Fruit fly (Drosophila melanogaster): ENCODE measurements around the gene CG7990.

CG7990 gene

dm6 chrX:19147939-19148641 lies 53.7 kb downstream of the CG7990 start:
- TF ChIP-seq CG34367 (tag; optimal IDR thresholded peaks at IDR 0.05) (no peak), fd96Ca (GFP tag; IDR thresholded peaks at IDR 0.05) (0 out of 3 replicates have a peak, but pooled peaks have one; percentile 11), CG4496 (GFP tag; IDR thresholded peaks at IDR 0.05) (peak; percentile 43; the same call in 1 of the 3 replicates), CG14655 (GFP tag; optimal IDR thresholded peaks at IDR 0.05) (no peak), Pif1A (GFP tag; optimal IDR thresholded peaks at IDR 0.05) (peak; percentile 40), Pif1B (GFP tag; optimal IDR thresholded peaks at IDR 0.05) (no peak)

dm6 chrX:19146421-19146952 lies 55.3 kb downstream of the CG7990 start:
- peak; percentile 72 for TF ChIP-seq Pif1A (GFP tag; optimal IDR thresholded peaks at IDR 0.05)
- TF ChIP-seq CG34367 (tag; optimal IDR thresholded peaks at IDR 0.05), result no peak
- no peak; the same call in 2 of the 3 replicates for TF ChIP-seq CG4496 (GFP tag; IDR thresholded peaks at IDR 0.05)
- TF ChIP-seq Ets98B (GFP tag; IDR thresholded peaks at IDR 0.05), result no peak
- no peak for TF ChIP-seq CG10348 (GFP tag; IDR thresholded peaks at IDR 0.05)
- TF ChIP-seq CG32121 (GFP tag; IDR thresholded peaks at IDR 0.05), result no peak
- TF ChIP-seq gl (tag; optimal IDR thresholded peaks at IDR 0.05), result no peak
- peak; percentile 50 for TF ChIP-seq CG9948 (tag; optimal IDR thresholded peaks at IDR 0.05)
- no peak for TF ChIP-seq rn (GFP tag; IDR thresholded peaks at IDR 0.05)
- TF ChIP-seq CG12605 (GFP tag; IDR thresholded peaks at IDR 0.05), result no peak
- TF ChIP-seq CG13204 (GFP tag; optimal IDR thresholded peaks at IDR 0.05), result peak; percentile 47
- no peak for TF ChIP-seq CG15710 (tag; optimal IDR thresholded peaks at IDR 0.05)
- no peak for TF ChIP-seq CG17806 (tag; optimal IDR thresholded peaks at IDR 0.05)
- TF ChIP-seq CG8159 (tag; optimal IDR thresholded peaks at IDR 0.05), result peak; percentile 15
- peak; percentile 24; the same call in 1 of the 3 replicates for TF ChIP-seq fd96Ca (GFP tag; IDR thresholded peaks at IDR 0.05)
- TF ChIP-seq CG14655 (GFP tag; optimal IDR thresholded peaks at IDR 0.05), result peak; percentile 65
- TF ChIP-seq Pif1B (GFP tag; optimal IDR thresholded peaks at IDR 0.05), result peak; percentile 78
- peak; percentile 45 for TF ChIP-seq CG8301 (tag; optimal IDR thresholded peaks at IDR 0.05)
- peak; percentile 21 for TF ChIP-seq EcR (GFP tag; optimal IDR thresholded peaks at IDR 0.05)
- TF ChIP-seq D1 (tag; optimal IDR thresholded peaks at IDR 0.05), result no peak
- TF ChIP-seq Snoo (tag; optimal IDR thresholded peaks at IDR 0.05), result no peak

All from whole organism, pupa.